Worm (Caenorhabditis elegans): ENCODE data around the gene rps-5.
A peak's percentile ranks its signal among the peaks of the same experiment; 100 is the strongest.

The rps-5 gene

DNA sequence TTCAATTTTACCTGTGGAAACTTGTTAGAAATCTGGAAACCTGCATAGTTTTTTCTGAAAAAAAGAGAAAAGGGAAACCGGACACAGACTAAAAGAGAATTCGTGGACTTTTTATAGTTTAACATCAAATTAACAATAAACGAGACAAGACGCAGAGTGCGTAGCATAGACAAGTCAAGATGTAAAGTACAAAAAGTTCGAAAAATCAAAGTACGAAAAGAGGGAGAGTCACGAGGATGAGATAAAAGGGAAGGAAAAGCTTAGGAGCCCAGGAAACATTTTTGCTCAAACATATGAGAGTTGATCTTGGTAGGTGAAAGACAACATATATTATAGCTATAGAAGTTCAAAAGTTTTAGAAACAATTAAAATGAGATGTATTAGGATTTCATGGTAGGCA is 13.1 kb downstream of the rps-5 start, which contains the start of gene M7.12:
Gene M7.12 (minus strand): TSS at position 188 of the 400 bp plus-strand sequence.
- no peak for TF ChIP-seq K11D2.4 (GFP tag; IDR thresholded peaks at IDR 0.05)
- no peak for TF ChIP-seq mxl-1 (tag; optimal IDR thresholded peaks at IDR 0.05)
- TF ChIP-seq bed-2 (GFP tag; IDR thresholded peaks at IDR 0.05) = no peak
- TF ChIP-seq ekl-4 (GFP tag; IDR thresholded peaks at IDR 0.05) = no peak
- no peak for TF ChIP-seq Y53F4B.3 (GFP tag; IDR thresholded peaks at IDR 0.05)

DNA sequence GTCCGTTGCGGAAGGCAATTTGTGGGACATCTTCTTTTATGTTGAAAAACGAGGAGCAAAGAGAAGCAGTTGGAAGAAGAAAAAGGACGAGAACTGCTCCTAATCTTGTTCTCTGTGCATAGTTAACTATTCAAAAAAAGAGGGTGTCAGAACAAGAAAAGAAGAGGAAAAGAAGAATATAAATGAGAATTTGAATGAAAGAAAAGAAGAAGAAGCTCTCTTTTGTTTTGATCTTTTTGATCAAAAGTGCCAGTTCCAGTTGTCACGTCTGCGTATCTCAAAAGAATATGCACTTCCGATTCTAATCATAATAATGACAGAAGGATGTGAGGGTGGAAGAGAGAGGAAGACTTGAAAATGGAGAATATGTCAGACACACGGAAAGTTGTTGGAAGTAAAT is 15.9 kb downstream of the rps-5 start, which contains the start of gene M7.8:
Gene M7.8 (minus strand): TSS at position 112 of the 400 bp plus-strand sequence.
- TF ChIP-seq unc-62 (GFP tag; optimal IDR thresholded peaks at IDR 0.05) (no peak), hmg-1.2 (GFP tag; IDR thresholded peaks at IDR 0.05) (no peak), ceh-58 (GFP tag; IDR thresholded peaks at IDR 0.05) (no peak), attf-3 (GFP tag; conservative IDR thresholded peaks at IDR 0.05) (no peak), egl-18 (GFP tag; IDR thresholded peaks at IDR 0.05) (no peak), ceh-40 (GFP tag; IDR thresholded peaks at IDR 0.05) (no peak), ztf-26 (tag; optimal IDR thresholded peaks at IDR 0.05) (no peak), dox-1 (GFP tag; IDR thresholded peaks at IDR 0.05) (no peak), him-1 (tag; optimal IDR thresholded peaks at IDR 0.05) (no peak), mcd-1 (GFP tag; IDR thresholded peaks at IDR 0.05) (no peak), attf-5 (GFP tag; optimal IDR thresholded peaks at IDR 0.05) (no peak), T07F8.4 (tag; optimal IDR thresholded peaks at IDR 0.05) (no peak), nfya-2 (GFP tag; IDR thresholded peaks at IDR 0.05) (no peak), C06A6.2 (GFP tag; conservative IDR thresholded peaks at IDR 0.05) (no peak), nhr-120 (GFP tag; IDR thresholded peaks at IDR 0.05) (no peak), zim-3 (tag; optimal IDR thresholded peaks at IDR 0.05) (no peak), nhr-179 (tag; optimal IDR thresholded peaks at IDR 0.05) (no peak), somi-1 (GFP tag; optimal IDR thresholded peaks at IDR 0.05) (no peak), pha-4 (tag; optimal IDR thresholded peaks at IDR 0.05) (no peak)

ce11 chrIV:11094052-11094451 is 16.8 kb downstream of the rps-5 start:
- no peak for TF ChIP-seq ceh-27 (GFP tag; optimal IDR thresholded peaks at IDR 0.05)
- TF ChIP-seq attf-6 (GFP tag; IDR thresholded peaks at IDR 0.05) = no peak
- TF ChIP-seq mes-4 (tag; optimal IDR thresholded peaks at IDR 0.05) = no peak
- no peak for TF ChIP-seq nfya-2 (GFP tag; IDR thresholded peaks at IDR 0.05)
- no peak for TF ChIP-seq hmg-20 (GFP tag; IDR thresholded peaks at IDR 0.05)
- TF ChIP-seq ceh-58 (GFP tag; IDR thresholded peaks at IDR 0.05) = no peak
- no peak for TF ChIP-seq D2030.7 (GFP tag; IDR thresholded peaks at IDR 0.05)
- TF ChIP-seq B0336.3 (GFP tag; IDR thresholded peaks at IDR 0.05) = no peak
- TF ChIP-seq dox-1 (GFP tag; IDR thresholded peaks at IDR 0.05) = no peak
- no peak for TF ChIP-seq let-526 (GFP tag; IDR thresholded peaks at IDR 0.05)
- TF ChIP-seq mcd-1 (GFP tag; IDR thresholded peaks at IDR 0.05) = no peak
- TF ChIP-seq B0261.1 (tag; optimal IDR thresholded peaks at IDR 0.05) = no peak
- TF ChIP-seq ZK185.1 (tag; optimal IDR thresholded peaks at IDR 0.05; ENCODE audit: poor library complexity, severe bottlenecking) = no peak
- no peak for TF ChIP-seq dpff-1 (tag; optimal IDR thresholded peaks at IDR 0.05)
- no peak for TF ChIP-seq ceh-40 (GFP tag; IDR thresholded peaks at IDR 0.05)

DNA sequence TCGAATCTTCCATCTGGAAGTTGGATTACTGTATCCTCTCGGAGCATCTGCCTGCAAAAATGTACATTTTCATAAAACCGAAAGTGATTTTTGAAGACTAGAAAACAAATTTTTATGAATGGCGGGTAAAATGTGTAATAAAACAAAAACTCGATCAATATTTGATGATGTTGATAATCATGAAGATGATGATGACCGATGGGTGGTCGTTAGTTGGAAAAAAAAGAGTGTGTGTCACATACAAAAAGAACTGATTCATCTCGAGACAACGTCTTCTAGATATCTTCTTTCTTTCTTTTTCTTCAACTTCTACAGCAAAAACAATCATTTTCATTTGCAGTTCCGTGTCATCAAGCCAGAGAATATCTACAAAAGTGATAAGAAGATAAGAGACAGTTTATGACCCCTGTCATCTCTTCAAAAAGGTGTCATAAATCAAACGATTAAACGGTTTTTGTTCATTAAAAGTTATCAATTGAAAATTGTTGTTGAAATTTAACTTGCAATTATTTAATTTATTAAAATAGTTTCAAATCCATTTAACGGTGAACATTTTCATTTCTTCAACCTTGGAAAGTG is 18.3 kb downstream of the rps-5 start, which contains the start of gene bcc-1:
Gene bcc-1 (minus strand): TSS at position 51 of the 579 bp plus-strand sequence.
- TF ChIP-seq ztf-26 (tag; optimal IDR thresholded peaks at IDR 0.05) = peak; percentile 5
- no peak for TF ChIP-seq atf-7 (tag; optimal IDR thresholded peaks at IDR 0.05)
- TF ChIP-seq somi-1 (GFP tag; optimal IDR thresholded peaks at IDR 0.05) = peak; percentile 49

All from whole organism, young adult.